Fruit fly (Drosophila melanogaster) whole organism, wandering third instar larva: ENCODE data around the gene CG10428.

Source experiments
- Dfd ChIP-seq: fragments of >200 bp; optimal IDR thresholded peaks from 2 replicates; lab custom pipeline; 2017; ENCODE audit warnings: missing biosample characterization, missing genetic modification characterization
- Sp1 ChIP-seq: fragments of 200-800 bp; sonication (Bioruptor generic); optimal IDR thresholded peaks from 3 replicates; lab custom pipeline; 2019; ENCODE audit warnings: missing biosample characterization, mild to moderate bottlenecking, missing genetic modification characterization, moderate library complexity
- h ChIP-seq: fragments of 200-800 bp; sonication (Bioruptor generic); optimal IDR thresholded peaks from 3 replicates; lab custom pipeline; 2016; ENCODE audit warnings: missing biosample characterization, mild to moderate bottlenecking, missing genetic modification characterization
- lola ChIP-seq: fragments of >200 bp; optimal IDR thresholded peaks from 2 replicates; lab custom pipeline; 2017; ENCODE audit warnings: missing biosample characterization, missing genetic modification characterization
- pan ChIP-seq: fragments of >200 bp; optimal IDR thresholded peaks from 2 replicates; lab custom pipeline; 2017
- usp ChIP-seq: fragments of >200 bp; optimal IDR thresholded peaks from 2 replicates; lab custom pipeline; 2017; ENCODE audit warnings: missing biosample characterization, missing genetic modification characterization

dm6 chr2L:18986125-18986498, 37.4 kb downstream of the CG10428 start:
- TF ChIP-seq usp (GFP tag; lab: Kevin White, UChicago): no peak
- TF ChIP-seq h: no peak
- no peak for TF ChIP-seq lola (GFP tag; lab: Kevin White, UChicago)
- TF ChIP-seq Sp1 (GFP tag; lab: Kevin White, UChicago): no peak
- no peak for TF ChIP-seq pan (lab: Kevin White, UChicago)
- no peak for TF ChIP-seq Dfd
